Worm (Caenorhabditis elegans) whole organism, late embryonic: ENCODE results near the gene thk-1.

Source experiments
- C08G9.2 ChIP-seq: sonication (generic microtip); optimal IDR thresholded peaks from 2 replicates; lab custom pipeline; 2016; ENCODE audit warnings: mild to moderate bottlenecking, missing genetic modification characterization, moderate library complexity, missing compliant biosample characterization
- F13H6.1 ChIP-seq: sonication (generic microtip); optimal IDR thresholded peaks from 2 replicates; lab custom pipeline; 2016; ENCODE audit warnings: missing genetic modification characterization, missing compliant biosample characterization
- K02D7.2 ChIP-seq: sonication (generic microtip); optimal IDR thresholded peaks from 2 replicates; lab custom pipeline; 2017; ENCODE audit warnings: mild to moderate bottlenecking, missing genetic modification characterization, missing compliant biosample characterization
- T23F11.4 ChIP-seq: fragments of 200-800 bp; sonication (Bioruptor generic); optimal IDR thresholded peaks from 2 replicates; lab custom pipeline; 2018; ENCODE audit warnings: mild to moderate bottlenecking, missing genetic modification characterization, missing compliant biosample characterization
- Y22D7AL.16 ChIP-seq: sonication (generic microtip); optimal IDR thresholded peaks from 2 replicates; lab custom pipeline; 2016; ENCODE audit warnings: missing genetic modification characterization, missing compliant biosample characterization
- ahr-1 ChIP-seq: sonication (generic microtip); optimal IDR thresholded peaks from 2 replicates; lab custom pipeline; 2016; ENCODE audit warnings: missing genetic modification characterization, missing compliant biosample characterization
- ama-1 ChIP-seq: fragments of 150-350 bp; optimal IDR thresholded peaks from 2 replicates; lab custom pipeline; 2014
- ceh-18 ChIP-seq: sonication (generic microtip); optimal IDR thresholded peaks from 2 replicates; lab custom pipeline; 2016; ENCODE audit warnings: missing genetic modification characterization, missing compliant biosample characterization
- ceh-22 ChIP-seq: sonication (generic microtip); optimal IDR thresholded peaks from 2 replicates; lab custom pipeline; 2017; ENCODE audit warnings: missing biosample characterization, missing genetic modification characterization
- ceh-30 ChIP-seq: fragments of 150-350 bp; optimal IDR thresholded peaks from 2 replicates; lab custom pipeline; 2014; ENCODE audit warnings: missing biosample characterization, missing genetic modification characterization
- ceh-31 ChIP-seq: sonication (generic microtip); optimal IDR thresholded peaks from 2 replicates; lab custom pipeline; 2016; ENCODE audit warnings: missing genetic modification characterization, missing compliant biosample characterization
- ceh-45 ChIP-seq: fragments of 200-800 bp; sonication (Bioruptor generic); IDR thresholded peaks from 2 replicates; pipeline ENCODE4 v1.3.6; 2022; ENCODE audit warnings: missing genetic modification reagents, missing genetic modification characterization, missing compliant biosample characterization
- ceh-6 ChIP-seq: fragments of 200-800 bp; sonication (Bioruptor generic); optimal IDR thresholded peaks from 2 replicates; lab custom pipeline; 2018; ENCODE audit warnings: mild to moderate bottlenecking, missing genetic modification characterization, missing compliant biosample characterization
- ceh-9 ChIP-seq: sonication (generic microtip); optimal IDR thresholded peaks from 2 replicates; lab custom pipeline; 2016; ENCODE audit warnings: mild to moderate bottlenecking, missing genetic modification characterization, inconsistent platforms, missing compliant biosample characterization
- che-1 ChIP-seq: sonication (generic microtip); optimal IDR thresholded peaks from 2 replicates; lab custom pipeline; 2016; ENCODE audit warnings: mild to moderate bottlenecking, missing genetic modification characterization, missing compliant biosample characterization
- dve-1 ChIP-seq: sonication (generic microtip); optimal IDR thresholded peaks from 2 replicates; lab custom pipeline; 2017; ENCODE audit warnings: antibody characterized with exemption, mild to moderate bottlenecking, missing genetic modification characterization, missing compliant biosample characterization
- elt-2 ChIP-seq: sonication (generic microtip); optimal IDR thresholded peaks from 2 replicates; lab custom pipeline; 2016; ENCODE audit warnings: missing genetic modification reagents, missing genetic modification characterization, missing compliant biosample characterization
- elt-4 ChIP-seq: sonication (generic microtip); optimal IDR thresholded peaks from 2 replicates; lab custom pipeline; 2016; ENCODE audit warnings: missing genetic modification characterization, missing compliant biosample characterization
- fax-1 ChIP-seq: sonication (generic microtip); optimal IDR thresholded peaks from 2 replicates; lab custom pipeline; 2016; ENCODE audit warnings: missing genotype, missing genetic modification characterization, missing compliant biosample characterization
- fkh-10 ChIP-seq: fragments of 150-350 bp; optimal IDR thresholded peaks from 2 replicates; lab custom pipeline; 2014; ENCODE audit warnings: missing biosample characterization, missing genetic modification reagents, missing genetic modification characterization
- fkh-6 ChIP-seq: sonication (generic microtip); optimal IDR thresholded peaks from 2 replicates; lab custom pipeline; 2016; ENCODE audit warnings: missing genetic modification characterization, missing compliant biosample characterization
- gmeb-2 ChIP-seq: sonication (generic microtip); optimal IDR thresholded peaks from 2 replicates; lab custom pipeline; 2016; ENCODE audit warnings: missing genetic modification characterization, inconsistent platforms, missing compliant biosample characterization
- hlh-15 ChIP-seq: sonication (generic microtip); optimal IDR thresholded peaks from 2 replicates; lab custom pipeline; 2016; ENCODE audit warnings: missing genetic modification characterization, missing compliant biosample characterization
- hlh-30 ChIP-seq: sonication (generic microtip); optimal IDR thresholded peaks from 2 replicates; lab custom pipeline; 2017; ENCODE audit warnings: antibody characterized with exemption, missing genetic modification characterization, missing compliant biosample characterization; ENCODE audit not compliant: insufficient read depth
- hlh-6 ChIP-seq: sonication (generic microtip); optimal IDR thresholded peaks from 2 replicates; lab custom pipeline; 2016; ENCODE audit warnings: missing genotype, missing genetic modification characterization, missing compliant biosample characterization
- lin-11 ChIP-seq: fragments of 200-800 bp; sonication (Bioruptor generic); optimal IDR thresholded peaks from 2 replicates; lab custom pipeline; 2018; ENCODE audit warnings: mild to moderate bottlenecking, missing genetic modification characterization, missing compliant biosample characterization
- mec-3 ChIP-seq: sonication (generic microtip); optimal IDR thresholded peaks from 2 replicates; lab custom pipeline; 2016; ENCODE audit warnings: borderline replicate concordance, missing genetic modification characterization, missing compliant biosample characterization
- nhr-11 ChIP-seq: fragments of 150-350 bp; optimal IDR thresholded peaks from 2 replicates; lab custom pipeline; 2014; ENCODE audit warnings: missing biosample characterization, missing genetic modification characterization
- npax-4 ChIP-seq: sonication (generic microtip); optimal IDR thresholded peaks from 2 replicates; lab custom pipeline; 2016; ENCODE audit warnings: missing genetic modification characterization, missing compliant biosample characterization
- pat-9 ChIP-seq: fragments of 200-800 bp; sonication (Bioruptor generic); optimal IDR thresholded peaks from 2 replicates; lab custom pipeline; 2018; ENCODE audit warnings: mild to moderate bottlenecking, missing genetic modification characterization, moderate library complexity, missing compliant biosample characterization
- pqm-1 ChIP-seq: sonication (generic microtip); optimal IDR thresholded peaks from 2 replicates; lab custom pipeline; 2016; ENCODE audit warnings: missing genetic modification characterization, missing compliant biosample characterization
- sox-2 ChIP-seq: fragments of 200-800 bp; sonication (Bioruptor generic); IDR thresholded peaks from 2 replicates; pipeline ENCODE4 v1.3.6; 2022; ENCODE audit warnings: missing genetic modification reagents, missing genetic modification characterization, missing compliant biosample characterization
- syd-9 ChIP-seq: sonication (generic microtip); optimal IDR thresholded peaks from 2 replicates; lab custom pipeline; 2016; ENCODE audit warnings: mild to moderate bottlenecking, missing genetic modification characterization, moderate library complexity, missing compliant biosample characterization
- ttx-3 ChIP-seq: sonication (generic microtip); optimal IDR thresholded peaks from 2 replicates; lab custom pipeline; 2016; ENCODE audit warnings: missing genetic modification reagents, missing genetic modification characterization, missing compliant biosample characterization
- unc-3 ChIP-seq, 2 experiments: fragments of 200-800 bp in 1 of 2; sonication (Bioruptor generic) in 1 of 2; sonication (generic microtip) in 1 of 2; conservative IDR thresholded peaks in 1 of 2; optimal IDR thresholded peaks in 1 of 2; 2 replicates each; pipeline versions ENCODE4 v1.3.6 to Lab custom; 2016 to 2022; ENCODE audit warnings: missing compliant biosample characterization in 2 of 2, missing genetic modification characterization in 2 of 2, missing genetic modification reagents in 1 of 2
- unc-86 ChIP-seq: sonication (generic microtip); optimal IDR thresholded peaks from 2 replicates; lab custom pipeline; 2016; ENCODE audit warnings: missing genetic modification characterization, missing compliant biosample characterization

Gene thk-1

ce11 chrIV:10302203-10302602 is 20.8 kb upstream of the thk-1 start, which contains the start of gene R09E10.5:
Gene R09E10.5, minus strand, starts transcription at chrIV:10302303.
- TF ChIP-seq hlh-6 (no peak), che-1 (tag; lab: Kevin White, UChicago) (no peak), ceh-31 (tag; lab: Kevin White, UChicago) (no peak), K02D7.2 (no peak), elt-2 (tag; lab: Kevin White, UChicago) (no peak), ceh-18 (no peak), lin-11 (tag; lab: Kevin White, UChicago) (no peak), ceh-6 (GFP tag; lab: Kevin White, UChicago) (no peak), fkh-10 (GFP tag; lab: Kevin White, UChicago) (no peak), nhr-11 (no peak), ceh-22 (tag; lab: Kevin White, UChicago) (no peak), syd-9 (tag; lab: Kevin White, UChicago) (no peak), hlh-15 (tag; lab: Kevin White, UChicago) (no peak), unc-3 (GFP tag; conservative IDR thresholded peaks at IDR 0.05; lab: Robert Waterston, UW) (no peak), unc-3 (tag; optimal IDR thresholded peaks at IDR 0.05; lab: Kevin White, UChicago) (no peak), T23F11.4 (GFP tag; lab: Kevin White, UChicago) (no peak), ceh-30 (tag; lab: Kevin White, UChicago) (no peak), F13H6.1 (tag; lab: Kevin White, UChicago) (no peak), C08G9.2 (no peak), ahr-1 (tag; lab: Kevin White, UChicago) (no peak)

ce11 chrIV:10296036-10296435 is 14.7 kb upstream of the thk-1 start:
- TF ChIP-seq fkh-6 (no peak), mec-3 (tag; lab: Kevin White, UChicago) (no peak), fkh-10 (GFP tag; lab: Kevin White, UChicago) (no peak), fax-1 (tag; lab: Kevin White, UChicago) (no peak), F13H6.1 (tag; lab: Kevin White, UChicago) (no peak)

ce11 chrIV:10295084-10295483 is 13.7 kb upstream of the thk-1 start, which contains the start of gene R09E10.13:
Gene R09E10.13, minus strand, starts transcription at chrIV:10295144.
- no peak for TF ChIP-seq ceh-9 (tag; lab: Kevin White, UChicago)
- TF ChIP-seq pat-9 (tag; lab: Kevin White, UChicago): no peak
- TF ChIP-seq hlh-15 (tag; lab: Kevin White, UChicago): no peak
- TF ChIP-seq fkh-10 (GFP tag; lab: Kevin White, UChicago): no peak
- no peak for TF ChIP-seq hlh-6
- TF ChIP-seq ttx-3: no peak
- no peak for TF ChIP-seq Y22D7AL.16 (tag; lab: Kevin White, UChicago)
- TF ChIP-seq ceh-45 (GFP tag; lab: Robert Waterston, UW): no peak
- no peak for TF ChIP-seq K02D7.2
- no peak for TF ChIP-seq sox-2 (GFP tag; lab: Robert Waterston, UW)
- no peak for TF ChIP-seq npax-4 (tag; lab: Kevin White, UChicago)
- no peak for TF ChIP-seq elt-4 (tag; lab: Kevin White, UChicago)
- no peak for TF ChIP-seq ahr-1 (tag; lab: Kevin White, UChicago)
- no peak for TF ChIP-seq pqm-1 (tag; lab: Kevin White, UChicago)
- no peak for TF ChIP-seq dve-1 (tag; lab: Kevin White, UChicago)
- no peak for TF ChIP-seq syd-9 (tag; lab: Kevin White, UChicago)
- TF ChIP-seq F13H6.1 (tag; lab: Kevin White, UChicago): no peak
- TF ChIP-seq T23F11.4 (GFP tag; lab: Kevin White, UChicago): no peak
- no peak for TF ChIP-seq hlh-30 (tag; lab: Kevin White, UChicago)

ce11 chrIV:10294030-10294429 is 12.6 kb upstream of the thk-1 start, which contains the start of gene R09E10.6:
Gene R09E10.6, minus strand, starts transcription at chrIV:10294130.
- TF ChIP-seq pqm-1 (tag; lab: Kevin White, UChicago): no peak

ce11 chrIV:10288575-10288974 is 7.2 kb upstream of the thk-1 start:
- TF ChIP-seq unc-86 (tag; lab: Kevin White, UChicago): no peak
- no peak for TF ChIP-seq ama-1 (lab: Kevin White, UChicago)
- TF ChIP-seq gmeb-2: no peak
